Worm (Caenorhabditis elegans): ENCODE results near the gene ZK742.3.

ce11 chrV:7810591-7810990 lies 879 bp upstream of the ZK742.3 start:
- no peak for TF ChIP-seq dpl-1 (GFP tag; optimal IDR thresholded peaks at IDR 0.05)
- TF ChIP-seq nhr-77 (tag; optimal IDR thresholded peaks at IDR 0.05), result no peak
- no peak for TF ChIP-seq mdl-1 (tag; optimal IDR thresholded peaks at IDR 0.05)
- TF ChIP-seq ama-1 (optimal IDR thresholded peaks at IDR 0.05), result no peak

Data from whole organism, L1 larva.